Worm (Caenorhabditis elegans) whole organism, L4 larva: Measurements from ENCODE around the gene clec-125.

Experiments used
- F10B5.3 ChIP-seq: sonication (generic microtip); optimal IDR thresholded peaks from 2 replicates; lab custom pipeline; 2016; ENCODE audit warnings: mild to moderate bottlenecking, missing genetic modification characterization, missing compliant biosample characterization
- F44E2.7 ChIP-seq: fragments of 200-800 bp; sonication (Bioruptor generic); IDR thresholded peaks from 2 replicates; pipeline ENCODE4 v2.1.2; 2022; ENCODE audit warnings: missing genetic modification characterization, missing compliant biosample characterization
- F49E8.2 ChIP-seq: sonication (generic microtip); optimal IDR thresholded peaks from 2 replicates; lab custom pipeline; 2016; ENCODE audit warnings: missing compliant biosample characterization, mild to moderate bottlenecking, missing genetic modification characterization, borderline replicate concordance
- R02D3.7 ChIP-seq: fragments of 150-350 bp; sonication (generic microtip); optimal IDR thresholded peaks from 3 replicates; lab custom pipeline; 2014; ENCODE audit warnings: missing biosample characterization, missing genetic modification characterization
- T26A8.4 ChIP-seq: fragments of 200-800 bp; sonication (Bioruptor generic); IDR thresholded peaks from 2 replicates; pipeline ENCODE4 v1.3.6; 2022; ENCODE audit warnings: missing genetic modification characterization, missing compliant biosample characterization
- ZK337.2 ChIP-seq: fragments of 200-800 bp; sonication (Bioruptor generic); IDR thresholded peaks from 2 replicates; pipeline ENCODE4 v1.3.6; 2022; ENCODE audit warnings: missing genetic modification reagents, missing genetic modification characterization, missing compliant biosample characterization
- aha-1 ChIP-seq: fragments of 150-350 bp; peaks from one replicate; lab custom pipeline; 2014; ENCODE audit warnings: missing biosample characterization, missing genetic modification characterization
- aly-2 ChIP-seq: sonication (generic microtip); optimal IDR thresholded peaks from 2 replicates; lab custom pipeline; 2018; ENCODE audit warnings: missing biosample characterization, missing genetic modification characterization
- arid-1 ChIP-seq: fragments of 200-800 bp; sonication (Bioruptor generic); conservative IDR thresholded peaks from 2 replicates; pipeline ENCODE4 v1.3.6; 2022; ENCODE audit warnings: missing genetic modification reagents, missing genetic modification characterization, missing compliant biosample characterization
- ceh-62 ChIP-seq: sonication (generic microtip); optimal IDR thresholded peaks from 2 replicates; lab custom pipeline; 2017; ENCODE audit warnings: missing biosample characterization, missing genetic modification characterization
- ceh-82 ChIP-seq: sonication (generic microtip); optimal IDR thresholded peaks from 2 replicates; lab custom pipeline; 2017; ENCODE audit warnings: missing biosample characterization, missing genetic modification characterization
- cey-2 ChIP-seq: sonication (generic microtip); optimal IDR thresholded peaks from 3 replicates; lab custom pipeline; 2017; ENCODE audit warnings: missing genetic modification characterization, mild to moderate bottlenecking, missing compliant biosample characterization, antibody characterized with exemption, borderline replicate concordance; ENCODE audit not compliant: insufficient read depth
- daf-12 ChIP-seq: fragments of 150-350 bp; optimal IDR thresholded peaks from 2 replicates; lab custom pipeline; 2014; ENCODE audit warnings: missing biosample characterization, missing genetic modification reagents, missing genetic modification characterization
- daf-16 ChIP-seq, 3 experiments: sonication (generic microtip); optimal IDR thresholded peaks; 2 replicates each; lab custom pipeline; 2016 to 2017; ENCODE audit warnings: missing genetic modification characterization in 3 of 3, missing genetic modification reagents in 3 of 3, mild to moderate bottlenecking in 2 of 3, missing compliant biosample characterization in 2 of 3, missing biosample characterization in 1 of 3, moderate library complexity in 1 of 3
- daf-19 ChIP-seq: fragments of 200-800 bp; sonication (Bioruptor generic); conservative IDR thresholded peaks from 2 replicates; pipeline ENCODE4 v1.3.6; 2022; ENCODE audit warnings: missing genetic modification characterization, missing compliant biosample characterization
- dmd-8 ChIP-seq: fragments of 200-800 bp; sonication (Bioruptor generic); IDR thresholded peaks from 2 replicates; pipeline ENCODE4 v1.3.6; 2022; ENCODE audit warnings: missing genetic modification characterization, missing compliant biosample characterization
- dpl-1 ChIP-seq: fragments of 150-350 bp; optimal IDR thresholded peaks from 2 replicates; lab custom pipeline; 2014; ENCODE audit warnings: missing biosample characterization, missing genetic modification reagents, missing genetic modification characterization
- duxl-1 ChIP-seq: sonication (generic microtip); optimal IDR thresholded peaks from 2 replicates; lab custom pipeline; 2016; ENCODE audit warnings: mild to moderate bottlenecking, missing genetic modification characterization, moderate library complexity, missing compliant biosample characterization; ENCODE audit not compliant: poor library complexity
- egl-27 ChIP-seq: sonication (generic microtip); optimal IDR thresholded peaks from 3 replicates; lab custom pipeline; 2017; ENCODE audit warnings: missing biosample characterization, missing genetic modification reagents, missing genetic modification characterization
- egl-43 ChIP-seq: fragments of 200-800 bp; sonication (Bioruptor generic); IDR thresholded peaks from 2 replicates; pipeline ENCODE4 v1.3.6; 2022; ENCODE audit warnings: missing genetic modification reagents, missing genetic modification characterization, missing compliant biosample characterization
- jun-1 ChIP-seq: fragments of 150-350 bp; optimal IDR thresholded peaks from 2 replicates; lab custom pipeline; 2014; ENCODE audit warnings: missing biosample characterization, missing genetic modification reagents, missing genetic modification characterization
- lin-1 ChIP-seq: fragments of 200-800 bp; sonication (Bioruptor generic); IDR thresholded peaks from 2 replicates; pipeline ENCODE4 v1.3.6; 2022; ENCODE audit warnings: missing genetic modification reagents, missing genetic modification characterization, missing compliant biosample characterization
- lin-38 ChIP-seq: fragments of 200-800 bp; sonication (Bioruptor generic); IDR thresholded peaks from 2 replicates; pipeline ENCODE4 v1.3.6; 2022; ENCODE audit warnings: missing genetic modification reagents, missing genetic modification characterization, missing compliant biosample characterization
- lir-3 ChIP-seq: sonication (generic microtip); optimal IDR thresholded peaks from 2 replicates; lab custom pipeline; 2016; ENCODE audit warnings: mild to moderate bottlenecking, missing genetic modification characterization, missing compliant biosample characterization
- lsy-2 ChIP-seq, 2 experiments: fragments of 150-350 bp in 1 of 2; sonication (generic microtip) in 1 of 2; optimal IDR thresholded peaks; 2 replicates each; lab custom pipeline; 2014 to 2017; ENCODE audit warnings: missing biosample characterization in 2 of 2, missing genetic modification characterization in 2 of 2
- madf-5 ChIP-seq, 2 experiments: fragments of 200-800 bp; sonication (Bioruptor generic); IDR thresholded peaks; 2 replicates each; pipeline ENCODE4 v1.3.6; 2022; ENCODE audit warnings: missing compliant biosample characterization in 2 of 2, missing genetic modification characterization in 2 of 2
- mdl-1 ChIP-seq, 2 experiments: fragments of 150-350 bp in 1 of 2; sonication (generic microtip) in 1 of 2; optimal IDR thresholded peaks; 2 replicates each; lab custom pipeline; 2014 to 2017; ENCODE audit warnings: missing biosample characterization in 2 of 2, missing genetic modification characterization in 2 of 2
- mdt-29 ChIP-seq: fragments of 200-800 bp; sonication (Bioruptor generic); IDR thresholded peaks from 2 replicates; pipeline ENCODE4 v1.3.6; 2022; ENCODE audit warnings: missing genetic modification reagents, missing genetic modification characterization, missing compliant biosample characterization
- mep-1 ChIP-seq: fragments of 150-350 bp; sonication (generic microtip); optimal IDR thresholded peaks from 3 replicates; lab custom pipeline; 2014; ENCODE audit warnings: missing biosample characterization, missing genetic modification characterization
- nhr-237 ChIP-seq: sonication (generic microtip); optimal IDR thresholded peaks from 2 replicates; lab custom pipeline; 2017; ENCODE audit warnings: missing biosample characterization, missing genetic modification characterization
- nhr-25 ChIP-seq: sonication (generic microtip); optimal IDR thresholded peaks from 2 replicates; lab custom pipeline; 2017; ENCODE audit warnings: missing genetic modification characterization, mild to moderate bottlenecking, missing compliant biosample characterization, antibody characterized with exemption, moderate library complexity, borderline replicate concordance; ENCODE audit not compliant: insufficient read depth
- nhr-28 ChIP-seq: fragments of 150-350 bp; optimal IDR thresholded peaks from 2 replicates; lab custom pipeline; 2014; ENCODE audit warnings: missing biosample characterization, missing genetic modification characterization
- php-3 ChIP-seq: fragments of 200-800 bp; sonication (Bioruptor generic); IDR thresholded peaks from 2 replicates; pipeline ENCODE4 v1.3.6; 2022; ENCODE audit warnings: missing genetic modification reagents, missing genetic modification characterization, missing compliant biosample characterization
- rbr-2 ChIP-seq: sonication (generic microtip); optimal IDR thresholded peaks from 2 replicates; lab custom pipeline; 2016; ENCODE audit warnings: missing genotype, missing genetic modification characterization, missing compliant biosample characterization
- sdz-12 ChIP-seq: fragments of 200-800 bp; sonication (Bioruptor generic); optimal IDR thresholded peaks from 2 replicates; lab custom pipeline; 2018; ENCODE audit warnings: mild to moderate bottlenecking, missing genetic modification characterization, missing compliant biosample characterization
- set-16 ChIP-seq: fragments of 200-800 bp; sonication (Bioruptor generic); IDR thresholded peaks from 2 replicates; pipeline ENCODE4 v1.3.6; 2022; ENCODE audit warnings: missing genetic modification reagents, missing genetic modification characterization, missing compliant biosample characterization
- snpc-4 ChIP-seq: fragments of 150-350 bp; optimal IDR thresholded peaks from 2 replicates; lab custom pipeline; 2014; ENCODE audit warnings: missing biosample characterization, missing genetic modification characterization
- spr-1 ChIP-seq: sonication (generic microtip); optimal IDR thresholded peaks from 2 replicates; lab custom pipeline; 2016; ENCODE audit warnings: mild to moderate bottlenecking, missing genetic modification characterization, missing compliant biosample characterization
- tag-97 ChIP-seq: fragments of 200-800 bp; sonication (Bioruptor generic); IDR thresholded peaks from 2 replicates; pipeline ENCODE4 v1.3.6; 2022; ENCODE audit warnings: missing genetic modification characterization, missing compliant biosample characterization
- tra-1 ChIP-seq: fragments of 200-800 bp; sonication (Bioruptor generic); IDR thresholded peaks from 2 replicates; pipeline ENCODE4 v1.3.6; 2022; ENCODE audit warnings: missing genetic modification reagents, missing genetic modification characterization, missing compliant biosample characterization
- unc-39 ChIP-seq: sonication (generic microtip); optimal IDR thresholded peaks from 2 replicates; lab custom pipeline; 2017; ENCODE audit warnings: missing biosample characterization, missing genetic modification characterization
- zfp-2 ChIP-seq: sonication (generic microtip); optimal IDR thresholded peaks from 2 replicates; lab custom pipeline; 2016; ENCODE audit warnings: mild to moderate bottlenecking, missing genetic modification characterization, missing compliant biosample characterization
- zfp-3 ChIP-seq: fragments of 200-800 bp; sonication (Bioruptor generic); conservative IDR thresholded peaks from 2 replicates; pipeline ENCODE4 v1.3.6; 2022; ENCODE audit warnings: missing genetic modification reagents, missing genetic modification characterization, missing compliant biosample characterization
- ztf-11 ChIP-seq: fragments of 150-350 bp; optimal IDR thresholded peaks from 2 replicates; lab custom pipeline; 2014; ENCODE audit warnings: missing biosample characterization, missing genetic modification characterization

clec-125 gene

DNA sequence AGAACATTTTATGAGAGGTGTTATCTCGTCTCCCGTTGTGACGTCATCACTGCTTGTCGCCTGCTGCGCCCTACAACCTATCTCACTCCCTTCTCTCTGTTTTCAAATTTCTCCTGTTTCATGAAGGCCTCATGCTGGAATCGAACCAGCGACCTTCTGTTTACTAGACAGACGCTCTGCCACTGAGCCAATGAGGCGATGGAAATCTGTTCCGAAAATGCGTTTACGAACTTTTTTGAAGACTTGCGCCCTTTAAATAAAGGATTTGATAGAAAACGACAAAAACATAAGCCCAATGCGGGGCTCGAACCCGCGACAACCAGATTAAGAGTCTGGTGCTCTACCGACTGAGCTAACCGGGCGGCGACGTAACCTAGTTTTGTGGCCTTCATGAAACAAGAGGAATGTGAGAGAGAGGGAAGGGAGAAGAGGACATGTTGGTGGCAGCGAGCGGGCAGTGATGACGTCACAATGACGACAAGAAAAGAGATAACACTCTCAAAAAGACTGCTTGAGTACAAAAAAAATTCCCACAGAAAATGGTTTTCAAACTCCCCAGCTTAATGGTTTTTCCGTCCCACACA lies 3.2 kb downstream of the clec-125 start, which contains the start of gene clec-126 (continued):
- TF ChIP-seq tag-97 (GFP tag; lab: Robert Waterston, UW), result no peak
- peak; percentile 27 for TF ChIP-seq cey-2 (tag; lab: Kevin White, UChicago)
- TF ChIP-seq ztf-11, result no peak
- TF ChIP-seq nhr-25 (tag; lab: Kevin White, UChicago), result no peak
- peak; percentile 60 for TF ChIP-seq jun-1 (tag; lab: Kevin White, UChicago)
- no peak; the same call in 1 of the 2 replicates for TF ChIP-seq php-3 (GFP tag; lab: Robert Waterston, UW)
- TF ChIP-seq F44E2.7 (GFP tag; lab: Robert Waterston, UW), result no peak
- TF ChIP-seq aly-2 (tag; lab: Kevin White, UChicago), result no peak
- TF ChIP-seq arid-1 (GFP tag; lab: Robert Waterston, UW), result peak; percentile 31; the same call in 1 of the 2 replicates
- TF ChIP-seq R02D3.7 (tag; lab: Kevin White, UChicago), result no peak
- TF ChIP-seq rbr-2 (tag; lab: Kevin White, UChicago), result peak; percentile 83
- no peak for TF ChIP-seq daf-19
- TF ChIP-seq nhr-237 (tag; lab: Kevin White, UChicago), result no peak
- peak; percentile 43; the same call in 1 of the 2 replicates for TF ChIP-seq set-16 (GFP tag; lab: Robert Waterston, UW)
- TF ChIP-seq, all 104 proteins: peak for 65

DNA sequence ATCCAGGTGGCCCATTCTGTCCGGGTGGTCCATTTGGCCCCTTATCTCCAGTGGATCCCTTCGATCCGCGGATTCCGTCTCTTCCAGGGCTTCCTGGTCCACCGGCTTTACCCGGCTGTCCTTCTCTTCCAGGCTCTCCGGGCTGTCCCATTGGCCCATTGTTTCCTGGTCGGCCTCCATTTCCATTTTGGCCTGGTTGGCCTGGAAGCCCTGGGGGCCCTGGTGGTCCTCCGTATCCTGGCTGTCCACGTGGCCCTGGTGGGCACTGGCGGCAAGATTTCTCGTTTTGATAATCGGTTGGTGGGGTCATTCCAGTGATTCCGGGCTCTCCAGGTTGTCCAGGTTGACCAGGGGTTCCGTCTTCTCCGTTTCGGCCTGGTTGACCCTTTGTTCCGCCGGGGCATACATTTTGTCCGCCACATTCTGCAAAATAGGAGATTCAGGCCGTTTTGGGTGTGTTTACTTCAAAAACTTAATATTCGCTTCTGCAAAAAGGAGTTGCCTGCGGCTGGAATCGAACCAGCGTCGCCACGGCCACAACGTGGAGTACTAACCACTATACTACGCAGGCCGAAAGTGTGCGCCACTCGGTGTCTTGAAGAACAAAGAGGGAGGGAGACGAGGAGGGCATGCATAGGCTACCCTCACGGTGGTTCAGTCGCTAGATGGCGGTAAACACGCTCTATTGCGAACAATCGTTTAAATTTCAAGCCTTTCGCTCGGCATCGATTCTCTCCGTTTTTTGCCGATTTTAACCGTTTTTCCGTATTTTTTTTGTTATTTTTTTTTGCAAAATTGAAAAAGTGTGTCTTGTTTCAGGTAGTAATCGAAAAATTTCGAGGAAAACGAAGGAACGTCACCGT lies 5.4 kb downstream of the clec-125 start, which contains the start of gene W09G10.9:
TSS of gene W09G10.9 (plus strand) at position 813 of the 863 bp plus-strand sequence.
- TF ChIP-seq tra-1 (GFP tag; lab: Robert Waterston, UW) (0 out of 2 replicates have a peak, but pooled peaks have one; percentile 37), daf-19 (peak; percentile 84), nhr-28 (tag; lab: Kevin White, UChicago) (peak; percentile 27), egl-43 (peak; percentile 89), lin-1 (GFP tag; lab: Robert Waterston, UW) (peak; percentile 44), ZK337.2 (GFP tag; lab: Robert Waterston, UW) (peak; percentile 74; the same call in 1 of the 2 replicates), lir-3 (tag; lab: Kevin White, UChicago) (no peak), duxl-1 (tag; lab: Kevin White, UChicago) (peak; percentile 90), mdt-29 (GFP tag; lab: Robert Waterston, UW) (peak; percentile 69), sdz-12 (GFP tag; lab: Kevin White, UChicago) (peak; percentile 14), dpl-1 (GFP tag; lab: Kevin White, UChicago) (peak; percentile 28), madf-5 (GFP tag; IDR thresholded peaks at IDR 0.05; lab: Robert Waterston, UW) (no peak), daf-12 (no peak), rbr-2 (tag; lab: Kevin White, UChicago) (peak; percentile 71), egl-27 (tag; lab: Kevin White, UChicago) (no peak), spr-1 (peak; percentile 20), mdl-1 (tag; optimal IDR thresholded peaks at IDR 0.05; lab: Kevin White, UChicago) (peak in 1 of 2 experiments; percentile 28), mep-1 (tag; lab: Kevin White, UChicago) (peak; percentile 71), lin-38 (peak; percentile 95), ceh-62 (tag; lab: Kevin White, UChicago) (no peak), F49E8.2 (no peak), tag-97 (GFP tag; lab: Robert Waterston, UW) (0 out of 2 replicates have a peak, but pooled peaks have one; percentile 77), F44E2.7 (GFP tag; lab: Robert Waterston, UW) (0 out of 2 replicates have a peak, but pooled peaks have one; percentile 37), snpc-4 (tag; lab: Kevin White, UChicago) (no peak), R02D3.7 (tag; lab: Kevin White, UChicago) (no peak), zfp-3 (GFP tag; lab: Robert Waterston, UW) (no peak), lsy-2 (tag; optimal IDR thresholded peaks at IDR 0.05; lab: Kevin White, UChicago) (peak; percentile 51 to 74), dmd-8 (GFP tag; lab: Robert Waterston, UW) (peak; percentile 87), ceh-82 (tag; lab: Kevin White, UChicago) (no peak), zfp-2 (tag; lab: Kevin White, UChicago) (peak; percentile 14), unc-39 (tag; lab: Kevin White, UChicago) (no peak), T26A8.4 (GFP tag; lab: Robert Waterston, UW) (peak; percentile 87), aha-1 (tag; lab: Kevin White, UChicago) (peak; percentile 44), daf-16 (GFP tag; optimal IDR thresholded peaks at IDR 0.05; lab: Kevin White, UChicago) (peak in 1 of 2 experiments; percentile 29), daf-16 (tag; optimal IDR thresholded peaks at IDR 0.05; lab: Kevin White, UChicago) (peak; percentile 54), ztf-11 (no peak), F10B5.3 (tag; lab: Kevin White, UChicago) (no peak)
